Fruit fly (Drosophila melanogaster) whole organism, embryonic: ENCODE data around the gene Gbeta76C.
A peak's percentile ranks its signal among the peaks of the same experiment; 100 is the strongest.

Source experiments
- ATbp ChIP-seq: fragments of 200-800 bp; sonication (Bioruptor generic); optimal IDR thresholded peaks from 2 replicates; lab custom pipeline; 2017; ENCODE audit warnings: missing biosample characterization, mild to moderate bottlenecking, missing genetic modification characterization, missing genetic modification reagents
- BtbVII ChIP-seq: fragments of 200-800 bp; sonication (Bioruptor generic); optimal IDR thresholded peaks from 3 replicates; lab custom pipeline; 2017; ENCODE audit warnings: missing biosample characterization, mild to moderate bottlenecking, missing genetic modification characterization
- CG10267 ChIP-seq: fragments of 200-800 bp; sonication (Bioruptor generic); optimal IDR thresholded peaks from 2 replicates; lab custom pipeline; 2018; ENCODE audit warnings: missing biosample characterization, mild to moderate bottlenecking, missing genetic modification characterization, moderate library complexity
- CG11398 ChIP-seq: fragments of 200-800 bp; sonication (Bioruptor generic); optimal IDR thresholded peaks from 2 replicates; lab custom pipeline; 2016; ENCODE audit warnings: missing biosample characterization, missing genetic modification characterization
- CG12071 ChIP-seq: fragments of 200-800 bp; sonication (Bioruptor generic); optimal IDR thresholded peaks from 3 replicates; lab custom pipeline; 2018; ENCODE audit warnings: missing biosample characterization, mild to moderate bottlenecking, missing genetic modification characterization
- CG13296 ChIP-seq: fragments of 200-800 bp; sonication (Bioruptor generic); optimal IDR thresholded peaks from 3 replicates; lab custom pipeline; 2018; ENCODE audit warnings: missing biosample characterization, mild to moderate bottlenecking, missing genetic modification characterization
- CG14050 ChIP-seq: fragments of 200-800 bp; sonication (Bioruptor generic); IDR thresholded peaks from 3 replicates; pipeline ENCODE4 v1.3.6; 2022; ENCODE audit warnings: missing biosample characterization, missing genetic modification characterization
- CG14965 ChIP-seq: fragments of 200-800 bp; sonication (Bioruptor generic); optimal IDR thresholded peaks from 2 replicates; lab custom pipeline; 2016; ENCODE audit warnings: missing biosample characterization, missing genetic modification characterization, borderline replicate concordance
- CG17829 ChIP-seq: fragments of 200-800 bp; optimal IDR thresholded peaks from 2 replicates; lab custom pipeline; 2019; ENCODE audit warnings: missing biosample characterization, mild to moderate bottlenecking, missing genetic modification characterization, moderate library complexity
- CG18599 ChIP-seq: fragments of 200-800 bp; sonication (Bioruptor generic); optimal IDR thresholded peaks from 3 replicates; lab custom pipeline; 2017; ENCODE audit warnings: missing biosample characterization, missing genetic modification characterization, mild to moderate bottlenecking, moderate library complexity, missing genetic modification reagents
- CG2712 ChIP-seq: fragments of 200-800 bp; optimal IDR thresholded peaks from 3 replicates; lab custom pipeline; 2019; ENCODE audit warnings: missing biosample characterization, mild to moderate bottlenecking, missing genetic modification characterization, moderate library complexity
- CG31365 ChIP-seq: fragments of 200-800 bp; sonication (Bioruptor generic); optimal IDR thresholded peaks from 2 replicates; lab custom pipeline; 2018; ENCODE audit warnings: missing biosample characterization, mild to moderate bottlenecking, missing genetic modification characterization
- CG33557 ChIP-seq: fragments of 200-800 bp; sonication (Bioruptor generic); optimal IDR thresholded peaks from 2 replicates; lab custom pipeline; 2019; ENCODE audit warnings: missing biosample characterization, mild to moderate bottlenecking, missing genetic modification characterization, moderate library complexity
- CG34422 ChIP-seq: fragments of 200-800 bp; sonication (Bioruptor generic); IDR thresholded peaks from 3 replicates; pipeline ENCODE4 v1.3.6; 2022; ENCODE audit warnings: missing biosample characterization, missing genetic modification characterization
- CG4617 ChIP-seq: fragments of 200-800 bp; sonication (Bioruptor generic); optimal IDR thresholded peaks from 3 replicates; lab custom pipeline; 2016; ENCODE audit warnings: missing biosample characterization, missing genetic modification characterization, borderline replicate concordance
- CG9437 ChIP-seq: fragments of 200-800 bp; sonication (Bioruptor generic); optimal IDR thresholded peaks from 2 replicates; lab custom pipeline; 2018; ENCODE audit warnings: missing biosample characterization, mild to moderate bottlenecking, missing genetic modification characterization
- CG9932 ChIP-seq: fragments of 200-800 bp; sonication (Bioruptor generic); IDR thresholded peaks from 2 replicates; pipeline ENCODE4 v1.3.6; 2022; ENCODE audit warnings: missing biosample characterization, missing genetic modification characterization
- Dad ChIP-seq: fragments of 200-800 bp; sonication (Bioruptor generic); optimal IDR thresholded peaks from 3 replicates; lab custom pipeline; 2016; ENCODE audit warnings: missing biosample characterization, missing genetic modification characterization
- Dll ChIP-seq: fragments of 200-800 bp; sonication (Bioruptor generic); IDR thresholded peaks from 4 replicates; pipeline ENCODE4 v1.3.6; 2022; ENCODE audit warnings: missing biosample characterization, missing genetic modification characterization; ENCODE audit not compliant: partially characterized antibody
- Doc2 ChIP-seq: fragments of 200-800 bp; sonication (Bioruptor generic); IDR thresholded peaks from 2 replicates; pipeline ENCODE4 v1.3.6; 2022; ENCODE audit warnings: missing biosample characterization, missing genetic modification characterization
- Fer1 ChIP-seq: fragments of 200-800 bp; sonication (Bioruptor generic); optimal IDR thresholded peaks from 2 replicates; lab custom pipeline; 2017; ENCODE audit warnings: missing biosample characterization, mild to moderate bottlenecking, missing genetic modification characterization
- Fer3 ChIP-seq: fragments of 200-800 bp; sonication (Bioruptor generic); optimal IDR thresholded peaks from 2 replicates; lab custom pipeline; 2018; ENCODE audit warnings: missing biosample characterization, mild to moderate bottlenecking, missing genetic modification characterization, moderate library complexity
- Gug ChIP-seq: fragments of 200-800 bp; sonication (Bioruptor generic); IDR thresholded peaks from 4 replicates; pipeline ENCODE4 v1.3.6; 2022; ENCODE audit warnings: missing biosample characterization, missing genetic modification characterization
- Jarid2 ChIP-seq: fragments of 200-800 bp; sonication (Bioruptor generic); optimal IDR thresholded peaks from 3 replicates; lab custom pipeline; 2017; ENCODE audit warnings: mild to moderate bottlenecking, missing biosample characterization, missing genetic modification reagents, missing genetic modification characterization
- Meics ChIP-seq: fragments of 200-800 bp; sonication (Bioruptor generic); optimal IDR thresholded peaks from 2 replicates; lab custom pipeline; 2017; ENCODE audit warnings: missing biosample characterization, mild to moderate bottlenecking, missing genetic modification characterization
- Poxn ChIP-seq: fragments of 200-800 bp; sonication (Bioruptor generic); IDR thresholded peaks from 2 replicates; pipeline ENCODE4 v1.3.6; 2022; ENCODE audit warnings: missing biosample characterization, missing genetic modification characterization
- Rfx ChIP-seq: fragments of 200-800 bp; sonication (Bioruptor generic); IDR thresholded peaks from 2 replicates; pipeline ENCODE4 v1.3.6; 2022; ENCODE audit warnings: missing biosample characterization, missing genetic modification characterization
- Six4 ChIP-seq: fragments of 200-800 bp; sonication (Bioruptor generic); optimal IDR thresholded peaks from 2 replicates; lab custom pipeline; 2016; ENCODE audit warnings: missing biosample characterization, missing genetic modification characterization
- Sry-δ ChIP-seq: fragments of 200-800 bp; sonication (Bioruptor generic); optimal IDR thresholded peaks from 2 replicates; lab custom pipeline; 2016; ENCODE audit warnings: missing biosample characterization, missing genetic modification characterization
- Ssrp ChIP-seq: fragments of 200-800 bp; sonication (Bioruptor generic); optimal IDR thresholded peaks from 2 replicates; lab custom pipeline; 2018; ENCODE audit warnings: missing biosample characterization, mild to moderate bottlenecking, missing genetic modification characterization, moderate library complexity
- TFAM ChIP-seq: fragments of 200-800 bp; sonication (Bioruptor generic); optimal IDR thresholded peaks from 2 replicates; lab custom pipeline; 2017; ENCODE audit warnings: missing biosample characterization, missing genetic modification characterization, inconsistent platforms
- Tbp ChIP-seq: fragments of >200 bp; optimal IDR thresholded peaks from 2 replicates; lab custom pipeline; 2018; ENCODE audit warnings: missing biosample characterization, missing genetic modification characterization
- ap ChIP-seq: fragments of 200-800 bp; sonication (Bioruptor generic); IDR thresholded peaks from 2 replicates; pipeline ENCODE4 v1.3.6; 2022; ENCODE audit warnings: missing biosample characterization, missing genetic modification characterization
- chinmo ChIP-seq: fragments of 200-800 bp; sonication (Bioruptor generic); IDR thresholded peaks from 4 replicates; pipeline ENCODE4 v1.3.6; 2022; ENCODE audit warnings: missing biosample characterization, missing genetic modification characterization; ENCODE audit not compliant: partially characterized antibody
- dati ChIP-seq: fragments of 200-800 bp; sonication (Bioruptor generic); IDR thresholded peaks from 2 replicates; pipeline ENCODE4 v1.3.6; 2022; ENCODE audit warnings: missing biosample characterization, missing genetic modification characterization
- eyg ChIP-seq: fragments of 200-800 bp; sonication (Bioruptor generic); optimal IDR thresholded peaks from 3 replicates; lab custom pipeline; 2016; ENCODE audit warnings: missing biosample characterization, missing genetic modification characterization
- fd96Cb ChIP-seq: fragments of 200-800 bp; sonication (Bioruptor generic); optimal IDR thresholded peaks from 2 replicates; lab custom pipeline; 2018; ENCODE audit warnings: missing biosample characterization, mild to moderate bottlenecking, missing genetic modification characterization, moderate library complexity
- grau ChIP-seq: fragments of 200-800 bp; optimal IDR thresholded peaks from 3 replicates; lab custom pipeline; 2019; ENCODE audit warnings: missing biosample characterization, mild to moderate bottlenecking, missing genetic modification characterization, moderate library complexity
- gsb ChIP-seq: fragments of 200-800 bp; sonication (Bioruptor generic); IDR thresholded peaks from 2 replicates; pipeline ENCODE4 v1.3.6; 2022; ENCODE audit warnings: missing biosample characterization, missing genetic modification characterization
- gt ChIP-seq: fragments of 200-800 bp; sonication (Bioruptor generic); IDR thresholded peaks from 2 replicates; pipeline ENCODE4 v1.3.6; 2022; ENCODE audit warnings: missing biosample characterization, missing genetic modification characterization
- jing ChIP-seq: fragments of 200-800 bp; sonication (Bioruptor generic); optimal IDR thresholded peaks from 2 replicates; lab custom pipeline; 2018; ENCODE audit warnings: missing biosample characterization, mild to moderate bottlenecking, missing genetic modification characterization
- jumu ChIP-seq: fragments of 200-800 bp; sonication (Bioruptor generic); optimal IDR thresholded peaks from 3 replicates; lab custom pipeline; 2016; ENCODE audit warnings: missing biosample characterization, missing genetic modification characterization
- lilli ChIP-seq: fragments of 200-800 bp; sonication (Bioruptor generic); optimal IDR thresholded peaks from 3 replicates; lab custom pipeline; 2016; ENCODE audit warnings: missing biosample characterization, missing genetic modification characterization
- mam ChIP-seq: fragments of 200-800 bp; sonication (Bioruptor generic); optimal IDR thresholded peaks from 3 replicates; lab custom pipeline; 2016; ENCODE audit warnings: missing biosample characterization, missing genetic modification characterization
- nerfin-1 ChIP-seq: fragments of 200-800 bp; sonication (Bioruptor generic); optimal IDR thresholded peaks from 3 replicates; lab custom pipeline; 2019; ENCODE audit warnings: missing biosample characterization, mild to moderate bottlenecking, missing genetic modification characterization, moderate library complexity
- odd ChIP-seq: fragments of 200-800 bp; sonication (Bioruptor generic); optimal IDR thresholded peaks from 2 replicates; lab custom pipeline; 2017; ENCODE audit warnings: missing biosample characterization, mild to moderate bottlenecking, missing genetic modification characterization
- salm ChIP-seq: fragments of 200-800 bp; sonication (Bioruptor generic); optimal IDR thresholded peaks from 2 replicates; lab custom pipeline; 2018; ENCODE audit warnings: missing biosample characterization, mild to moderate bottlenecking, missing genetic modification characterization
- sens ChIP-seq: fragments of 200-800 bp; sonication (Bioruptor generic); peaks from one replicate; lab custom pipeline; 2016; ENCODE audit warnings: missing biosample characterization, missing genetic modification characterization
- slbo ChIP-seq: fragments of 200-800 bp; sonication (Bioruptor generic); IDR thresholded peaks from 2 replicates; pipeline ENCODE4 v1.3.6; 2022; ENCODE audit warnings: missing biosample characterization, missing genetic modification characterization
- ttk ChIP-seq: fragments of 200-800 bp; sonication (Bioruptor generic); IDR thresholded peaks from 2 replicates; pipeline ENCODE4 v2.1.2; 2022; ENCODE audit warnings: missing biosample characterization, missing genetic modification characterization
- vfl ChIP-seq: fragments of 200-800 bp; sonication (Bioruptor generic); optimal IDR thresholded peaks from 2 replicates; lab custom pipeline; 2016; ENCODE audit warnings: missing biosample characterization, missing genetic modification characterization

The Gbeta76C gene

dm6 chr3L:19687200-19687687 is at the start of gene Gbeta76C, which contains the start of gene CG8765 (continued):
- TF ChIP-seq Sry-δ (GFP tag; lab: Kevin White, UChicago) (peak; percentile 67), CG10267 (peak; percentile 98), jumu (peak; percentile 39), CG4617 (GFP tag; lab: Kevin White, UChicago) (peak; percentile 68), nerfin-1 (tag; lab: Kevin White, UChicago) (peak; percentile 18), ttk (no peak), salm (tag; lab: Kevin White, UChicago) (no peak), CG9437 (GFP tag; lab: Kevin White, UChicago) (no peak), Poxn (GFP tag; lab: Robert Waterston, UW) (no peak), grau (tag; lab: Kevin White, UChicago) (no peak), CG34422 (GFP tag; lab: Robert Waterston, UW) (peak; percentile 42; the same call in 1 of the 3 replicates), lilli (GFP tag; lab: Kevin White, UChicago) (peak; percentile 49), BtbVII (GFP tag; lab: Kevin White, UChicago) (no peak), CG9932 (GFP tag; lab: Robert Waterston, UW) (peak; percentile 77), Fer3 (tag; lab: Kevin White, UChicago) (no peak), slbo (GFP tag; lab: Robert Waterston, UW) (peak; percentile 70), CG14050 (GFP tag; lab: Robert Waterston, UW) (no peak), fd96Cb (tag; lab: Kevin White, UChicago) (no peak), Dad (no peak), CG17829 (tag; lab: Kevin White, UChicago) (peak; percentile 48), Meics (GFP tag; lab: Kevin White, UChicago) (no peak), CG13296 (no peak), dati (GFP tag; lab: Robert Waterston, UW) (no peak), ap (GFP tag; lab: Robert Waterston, UW) (no peak), Ssrp (tag; lab: Kevin White, UChicago) (no peak), ATbp (GFP tag; lab: Kevin White, UChicago) (no peak), Dll (peak; percentile 57; the same call in 2 of the 4 replicates), sens (peak; percentile 47), Six4 (no peak), gsb (GFP tag; lab: Robert Waterston, UW) (no peak), TFAM (no peak), odd (GFP tag; lab: Kevin White, UChicago) (no peak), Jarid2 (GFP tag; lab: Kevin White, UChicago) (no peak), Fer1 (GFP tag; lab: Kevin White, UChicago) (peak; percentile 59), Doc2 (GFP tag; lab: Robert Waterston, UW) (no peak), Tbp (GFP tag; lab: Kevin White, UChicago) (no peak), eyg (GFP tag; lab: Kevin White, UChicago) (no peak), CG2712 (tag; lab: Kevin White, UChicago) (peak; percentile 43), CG14965 (no peak), mam (peak; percentile 66), jing (GFP tag; lab: Kevin White, UChicago) (no peak), CG33557 (GFP tag; lab: Kevin White, UChicago) (no peak), Gug (GFP tag; lab: Robert Waterston, UW) (no peak), gt (GFP tag; lab: Robert Waterston, UW) (no peak), Rfx (GFP tag; lab: Robert Waterston, UW) (peak; percentile 75), vfl (GFP tag; lab: Kevin White, UChicago) (peak; percentile 55), CG18599 (GFP tag; lab: Kevin White, UChicago) (no peak), CG12071 (GFP tag; lab: Kevin White, UChicago) (no peak), CG31365 (tag; lab: Kevin White, UChicago) (no peak), CG11398 (GFP tag; lab: Kevin White, UChicago) (peak; percentile 20), chinmo (GFP tag; lab: Robert Waterston, UW) (0 out of 4 replicates have a peak, but pooled peaks have one; percentile 52)
